Worm (Caenorhabditis elegans) whole organism, midembryonic: Measurements from ENCODE around the gene srw-91.

Experiments
- cog-1 ChIP-seq: sonication (generic microtip); optimal IDR thresholded peaks from 2 replicates; lab custom pipeline; 2016; ENCODE audit warnings: missing genetic modification characterization, missing compliant biosample characterization
- flt-1 ChIP-seq: fragments of 200-800 bp; sonication (Bioruptor generic); IDR thresholded peaks from 2 replicates; pipeline ENCODE4 v1.3.6; 2022; ENCODE audit warnings: missing genetic modification characterization, missing compliant biosample characterization
- med-1 ChIP-seq: sonication (generic microtip); optimal IDR thresholded peaks from 2 replicates; lab custom pipeline; 2017; ENCODE audit warnings: missing genetic modification characterization, mild to moderate bottlenecking, missing compliant biosample characterization, antibody characterized with exemption, missing genetic modification reagents; ENCODE audit not compliant: insufficient read depth
- ref-1 ChIP-seq: fragments of 200-800 bp; sonication (Bioruptor generic); conservative IDR thresholded peaks from 2 replicates; pipeline ENCODE4 v1.3.6; 2022; ENCODE audit warnings: missing genetic modification reagents, missing genetic modification characterization, missing compliant biosample characterization
- tab-1 ChIP-seq: fragments of 200-800 bp; sonication (Bioruptor generic); IDR thresholded peaks from 2 replicates; pipeline ENCODE4 v1.3.6; 2022; ENCODE audit warnings: missing genetic modification characterization, missing compliant biosample characterization
- ztf-23 ChIP-seq: fragments of 200-800 bp; sonication (Bioruptor generic); IDR thresholded peaks from 2 replicates; pipeline ENCODE4 v1.3.6; 2022; ENCODE audit warnings: missing genetic modification reagents, missing genetic modification characterization, missing compliant biosample characterization
- ztf-29 ChIP-seq: fragments of 200-800 bp; sonication (Bioruptor generic); IDR thresholded peaks from 2 replicates; pipeline ENCODE4 v1.3.6; 2022; ENCODE audit warnings: missing genetic modification reagents, missing genetic modification characterization, missing compliant biosample characterization

DNA sequence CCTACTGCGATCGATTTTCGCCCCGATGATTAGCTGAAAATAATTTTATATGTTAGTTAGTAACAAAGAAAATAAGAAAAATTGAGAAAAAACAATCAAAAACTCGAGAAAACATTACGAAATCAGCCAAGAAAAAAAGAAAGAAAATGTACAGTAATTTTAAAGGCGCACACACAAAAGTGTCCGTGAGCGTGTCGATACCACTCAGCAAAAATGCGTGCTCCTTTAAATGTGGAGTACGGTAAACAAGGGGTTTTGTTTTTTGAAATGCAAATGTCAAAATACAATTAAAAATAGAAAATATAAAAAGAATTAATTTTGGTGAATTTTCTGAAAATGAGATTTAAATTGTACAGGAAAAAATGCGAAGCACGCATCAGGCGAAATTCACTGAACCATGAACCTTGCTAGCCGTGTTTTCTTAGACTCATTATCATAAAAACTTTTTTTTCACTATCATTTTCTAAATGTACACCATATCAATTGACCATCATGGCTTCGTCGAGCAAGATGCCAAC lies 21.0 kb upstream of the srw-91 start, which contains the start of gene srw-90:
- TF ChIP-seq ref-1 (GFP tag; lab: Robert Waterston, UW) (no peak), flt-1 (GFP tag; lab: Robert Waterston, UW) (no peak), ztf-23 (GFP tag; lab: Robert Waterston, UW) (no peak), cog-1 (tag; lab: Kevin White, UChicago) (no peak), tab-1 (GFP tag; lab: Robert Waterston, UW) (no peak), ztf-29 (GFP tag; lab: Robert Waterston, UW) (no peak), med-1 (GFP tag; lab: Kevin White, UChicago) (no peak)
